Fruit fly (Drosophila melanogaster) whole organism, prepupa: ENCODE data around the gene Alp5.
A peak's percentile ranks its signal among the peaks of the same experiment; 100 is the strongest.

Source experiments
- Blimp-1 ChIP-seq: fragments of 200-800 bp; sonication (Bioruptor generic); optimal IDR thresholded peaks from 3 replicates; lab custom pipeline; 2017; ENCODE audit warnings: missing biosample characterization, missing genetic modification characterization, mild to moderate bottlenecking, moderate library complexity, missing genetic modification reagents
- CG10631 ChIP-seq: fragments of 200-800 bp; sonication (Bioruptor generic); optimal IDR thresholded peaks from 2 replicates; lab custom pipeline; 2016; ENCODE audit warnings: missing biosample characterization, missing genetic modification characterization
- CG11762 ChIP-seq: fragments of 200-800 bp; sonication (Bioruptor generic); optimal IDR thresholded peaks from 3 replicates; lab custom pipeline; 2016; ENCODE audit warnings: missing biosample characterization, missing genetic modification characterization; ENCODE audit not compliant: insufficient read depth
- CG11902 ChIP-seq: fragments of 200-800 bp; sonication (Bioruptor generic); optimal IDR thresholded peaks from 3 replicates; lab custom pipeline; 2016; ENCODE audit warnings: missing biosample characterization, missing genetic modification characterization
- CG15336 ChIP-seq: fragments of 200-800 bp; sonication (Bioruptor generic); IDR thresholded peaks from 2 replicates; pipeline ENCODE4 v1.3.6; 2022; ENCODE audit warnings: missing biosample characterization, missing genetic modification characterization
- CG16779 ChIP-seq: fragments of 200-800 bp; sonication (Bioruptor generic); optimal IDR thresholded peaks from 3 replicates; lab custom pipeline; 2017; ENCODE audit warnings: missing biosample characterization, mild to moderate bottlenecking, missing genetic modification characterization
- CG3032 ChIP-seq: fragments of 200-800 bp; optimal IDR thresholded peaks from 2 replicates; lab custom pipeline; 2019; ENCODE audit warnings: missing biosample characterization, mild to moderate bottlenecking, missing genetic modification characterization, moderate library complexity
- CG31627 ChIP-seq: fragments of 200-800 bp; sonication (Bioruptor generic); optimal IDR thresholded peaks from 3 replicates; lab custom pipeline; 2016; ENCODE audit warnings: missing biosample characterization, missing genetic modification characterization
- CG3919 ChIP-seq: fragments of 200-800 bp; sonication (Bioruptor generic); optimal IDR thresholded peaks from 3 replicates; lab custom pipeline; 2016; ENCODE audit warnings: missing biosample characterization, missing genetic modification characterization
- CG4318 ChIP-seq: fragments of 200-800 bp; sonication (Bioruptor generic); optimal IDR thresholded peaks from 3 replicates; lab custom pipeline; 2017; ENCODE audit warnings: missing biosample characterization, mild to moderate bottlenecking, missing genetic modification characterization
- CG6276 ChIP-seq: fragments of 200-800 bp; sonication (Bioruptor generic); optimal IDR thresholded peaks from 2 replicates; lab custom pipeline; 2017; ENCODE audit warnings: missing biosample characterization, mild to moderate bottlenecking, missing genetic modification characterization
- CG6792 ChIP-seq: fragments of 200-800 bp; sonication (Bioruptor generic); optimal IDR thresholded peaks from 3 replicates; lab custom pipeline; 2016; ENCODE audit warnings: missing biosample characterization, missing genetic modification characterization
- CG7368 ChIP-seq: fragments of 200-800 bp; sonication (Bioruptor generic); optimal IDR thresholded peaks from 3 replicates; lab custom pipeline; 2016; ENCODE audit warnings: missing biosample characterization, missing genetic modification characterization
- CG8119 ChIP-seq: fragments of 200-800 bp; sonication (Bioruptor generic); IDR thresholded peaks from 3 replicates; pipeline ENCODE4 v1.3.6; 2022; ENCODE audit warnings: missing biosample characterization, missing genetic modification characterization
- CG8319 ChIP-seq: fragments of 200-800 bp; sonication (Bioruptor generic); optimal IDR thresholded peaks from 3 replicates; lab custom pipeline; 2016; ENCODE audit warnings: missing biosample characterization, missing genetic modification characterization
- CG8632 ChIP-seq: fragments of 200-800 bp; sonication (Bioruptor generic); optimal IDR thresholded peaks from 3 replicates; lab custom pipeline; 2016; ENCODE audit warnings: missing biosample characterization, missing genetic modification characterization
- Eip78C ChIP-seq: fragments of 200-800 bp; sonication (Bioruptor generic); peaks from one replicate; lab custom pipeline; 2016; ENCODE audit warnings: missing biosample characterization, missing genetic modification characterization
- Eip93F ChIP-seq: fragments of 200-800 bp; sonication (Bioruptor generic); optimal IDR thresholded peaks from 2 replicates; lab custom pipeline; 2016; ENCODE audit warnings: missing biosample characterization, mild to moderate bottlenecking, missing genetic modification characterization
- Ets21C ChIP-seq: fragments of 200-800 bp; sonication (Bioruptor generic); optimal IDR thresholded peaks from 3 replicates; lab custom pipeline; 2016; ENCODE audit warnings: missing biosample characterization, missing genetic modification characterization
- Ets96B ChIP-seq: fragments of 200-800 bp; optimal IDR thresholded peaks from 2 replicates; lab custom pipeline; 2019; ENCODE audit warnings: missing biosample characterization, mild to moderate bottlenecking, missing genetic modification characterization, moderate library complexity
- Gug ChIP-seq: fragments of 200-800 bp; sonication (Bioruptor generic); IDR thresholded peaks from 2 replicates; pipeline ENCODE4 v1.3.6; 2022; ENCODE audit warnings: missing biosample characterization, missing genetic modification characterization
- Hr38 ChIP-seq: sonication (Bioruptor generic); optimal IDR thresholded peaks from 2 replicates; lab custom pipeline; 2016; ENCODE audit warnings: missing biosample characterization, missing genetic modification characterization
- Hr39 ChIP-seq: fragments of 200-800 bp; sonication (Bioruptor generic); optimal IDR thresholded peaks from 2 replicates; lab custom pipeline; 2016; ENCODE audit warnings: missing biosample characterization, missing genetic modification characterization
- Hr4 ChIP-seq: fragments of 200-800 bp; sonication (Bioruptor generic); optimal IDR thresholded peaks from 3 replicates; lab custom pipeline; 2016; ENCODE audit warnings: missing biosample characterization, missing genetic modification characterization
- Lpt ChIP-seq: fragments of 200-800 bp; sonication (Bioruptor generic); optimal IDR thresholded peaks from 3 replicates; lab custom pipeline; 2016; ENCODE audit warnings: missing biosample characterization, missing genetic modification characterization
- Smox ChIP-seq: fragments of 200-800 bp; sonication (Bioruptor generic); optimal IDR thresholded peaks from 3 replicates; lab custom pipeline; 2016; ENCODE audit warnings: missing biosample characterization, missing genetic modification characterization
- Sox102F ChIP-seq: fragments of 200-800 bp; sonication (Bioruptor generic); optimal IDR thresholded peaks from 2 replicates; lab custom pipeline; 2016; ENCODE audit warnings: missing biosample characterization, mild to moderate bottlenecking, missing genetic modification characterization
- Sox14 ChIP-seq: fragments of 200-800 bp; sonication (Bioruptor generic); optimal IDR thresholded peaks from 3 replicates; lab custom pipeline; 2016; ENCODE audit warnings: missing biosample characterization, missing genetic modification characterization
- achi ChIP-seq: fragments of 200-800 bp; sonication (Bioruptor generic); optimal IDR thresholded peaks from 3 replicates; lab custom pipeline; 2016; ENCODE audit warnings: missing biosample characterization, missing genetic modification characterization
- acj6 ChIP-seq: fragments of 200-800 bp; sonication (Bioruptor generic); optimal IDR thresholded peaks from 3 replicates; lab custom pipeline; 2016; ENCODE audit warnings: missing biosample characterization, missing genetic modification characterization
- cyc ChIP-seq: fragments of 200-800 bp; sonication (Bioruptor generic); optimal IDR thresholded peaks from 3 replicates; lab custom pipeline; 2016; ENCODE audit warnings: missing biosample characterization, missing genetic modification characterization
- dac ChIP-seq: fragments of 200-800 bp; sonication (Bioruptor generic); optimal IDR thresholded peaks from 2 replicates; lab custom pipeline; 2017; ENCODE audit warnings: missing biosample characterization, mild to moderate bottlenecking, missing genetic modification characterization
- esn ChIP-seq: fragments of 200-800 bp; sonication (Bioruptor generic); optimal IDR thresholded peaks from 2 replicates; lab custom pipeline; 2016; ENCODE audit warnings: missing biosample characterization, mild to moderate bottlenecking, missing genetic modification characterization, moderate library complexity
- fd59A ChIP-seq: fragments of 200-800 bp; sonication (Bioruptor generic); optimal IDR thresholded peaks from 2 replicates; lab custom pipeline; 2017; ENCODE audit warnings: missing biosample characterization, mild to moderate bottlenecking, missing genetic modification characterization, missing genetic modification reagents
- fd85E ChIP-seq: fragments of 200-800 bp; sonication (Bioruptor generic); optimal IDR thresholded peaks from 3 replicates; lab custom pipeline; 2016; ENCODE audit warnings: missing biosample characterization, missing genetic modification characterization
- fkh ChIP-seq: fragments of 200-800 bp; sonication (Bioruptor generic); optimal IDR thresholded peaks from 3 replicates; lab custom pipeline; 2017; ENCODE audit warnings: missing biosample characterization, mild to moderate bottlenecking, missing genetic modification characterization, moderate library complexity
- lz ChIP-seq: fragments of 200-800 bp; sonication (Bioruptor generic); optimal IDR thresholded peaks from 3 replicates; lab custom pipeline; 2016; ENCODE audit warnings: missing biosample characterization, missing genetic modification characterization
- net ChIP-seq: fragments of 200-800 bp; sonication (Bioruptor generic); optimal IDR thresholded peaks from 3 replicates; lab custom pipeline; 2016; ENCODE audit warnings: missing biosample characterization, missing genetic modification characterization
- salr ChIP-seq, 2 experiments: fragments of 200-800 bp; sonication (Bioruptor generic); optimal IDR thresholded peaks; 3 replicates each; lab custom pipeline; 2016 to 2018; ENCODE audit warnings: missing biosample characterization in 2 of 2, missing genetic modification characterization in 2 of 2, mild to moderate bottlenecking in 1 of 2
- ss ChIP-seq, 2 experiments: fragments of 200-800 bp; sonication (Bioruptor generic); optimal IDR thresholded peaks; 2 replicates in 1 of 2; 3 replicates in 1 of 2; lab custom pipeline; 2017 to 2018; ENCODE audit warnings: mild to moderate bottlenecking in 2 of 2, missing biosample characterization in 2 of 2, missing genetic modification characterization in 2 of 2, moderate library complexity in 1 of 2
- svp ChIP-seq: fragments of 200-800 bp; sonication (Bioruptor generic); peaks from one replicate; lab custom pipeline; 2016; ENCODE audit warnings: missing biosample characterization, missing genetic modification characterization
- topi ChIP-seq: fragments of 200-800 bp; sonication (Bioruptor generic); optimal IDR thresholded peaks from 3 replicates; lab custom pipeline; 2016; ENCODE audit warnings: missing biosample characterization, missing genetic modification characterization
- vri ChIP-seq: fragments of 200-800 bp; sonication (Bioruptor generic); optimal IDR thresholded peaks from 3 replicates; lab custom pipeline; 2016; ENCODE audit warnings: missing biosample characterization, mild to moderate bottlenecking, missing genetic modification characterization

The Alp5 gene

DNA sequence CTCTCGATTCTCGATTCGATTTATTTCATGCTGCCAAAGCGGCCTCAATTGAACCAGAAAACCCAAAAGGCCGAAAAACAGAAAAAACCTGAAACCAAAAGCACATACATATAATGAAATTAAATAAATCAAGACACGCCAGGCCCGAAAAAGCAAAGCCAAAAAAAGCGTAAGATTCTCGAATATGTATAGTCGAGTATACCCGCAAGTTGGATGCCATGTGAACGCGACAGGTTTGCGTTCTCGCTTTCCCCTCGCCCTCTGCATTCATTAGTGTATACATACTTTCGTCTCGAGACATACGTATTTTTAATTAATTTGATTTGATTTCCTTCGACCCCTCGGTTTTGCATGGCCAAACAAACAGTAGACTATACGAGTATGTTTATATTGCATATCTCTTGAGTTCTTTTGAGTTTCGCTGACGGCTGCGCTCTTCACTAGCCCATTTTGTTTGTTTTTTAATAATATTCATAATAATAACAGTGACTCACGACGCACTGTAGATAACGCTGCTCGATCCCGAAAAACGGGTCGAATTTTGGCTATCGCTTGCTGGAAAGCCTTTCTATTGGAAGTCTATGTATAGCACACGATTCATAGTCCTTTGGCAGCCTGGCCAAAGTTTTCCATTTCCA, 45.8 kb downstream of the Alp5 start:
- peak; percentile 53 for TF ChIP-seq vri
- 0 out of 2 replicates have a peak, but pooled peaks have one; percentile 10 for TF ChIP-seq CG15336 (GFP tag; lab: Robert Waterston, UW)
- no peak for TF ChIP-seq CG8319 (GFP tag; lab: Kevin White, UChicago)
- TF ChIP-seq Eip78C (GFP tag; lab: Kevin White, UChicago), result peak; percentile 38
- TF ChIP-seq svp (GFP tag; lab: Kevin White, UChicago), result peak; percentile 76

DNA sequence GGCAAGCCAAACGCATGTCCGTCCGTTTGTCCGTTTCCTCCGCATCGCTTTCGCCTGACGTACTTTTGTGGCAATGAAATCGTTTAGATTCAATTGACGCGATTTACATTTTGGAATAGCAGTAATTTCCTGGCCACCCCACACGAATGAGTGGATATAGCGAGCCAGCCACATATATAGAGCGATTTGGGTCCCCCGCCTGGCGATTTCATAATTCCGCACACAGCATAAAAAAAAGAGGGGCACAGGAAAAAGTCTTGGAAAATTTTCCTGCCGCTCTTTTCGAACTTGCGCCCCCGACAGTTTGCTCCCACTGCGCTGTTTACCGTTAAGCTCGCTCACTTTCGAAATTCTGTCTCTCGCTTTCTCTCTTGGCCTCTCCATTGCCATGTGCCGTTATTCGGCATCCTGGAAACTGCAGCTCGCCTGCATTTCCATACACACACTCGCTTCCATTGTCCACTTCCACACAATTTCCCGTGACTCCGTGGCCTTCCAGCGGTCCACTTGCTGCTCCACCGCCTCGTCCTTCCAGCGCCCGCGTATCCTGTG, 48.1 kb downstream of the Alp5 start:
- 0 out of 2 replicates have a peak, but pooled peaks have one; percentile 9 for TF ChIP-seq CG15336 (GFP tag; lab: Robert Waterston, UW)
- TF ChIP-seq Eip93F, result no peak

DNA sequence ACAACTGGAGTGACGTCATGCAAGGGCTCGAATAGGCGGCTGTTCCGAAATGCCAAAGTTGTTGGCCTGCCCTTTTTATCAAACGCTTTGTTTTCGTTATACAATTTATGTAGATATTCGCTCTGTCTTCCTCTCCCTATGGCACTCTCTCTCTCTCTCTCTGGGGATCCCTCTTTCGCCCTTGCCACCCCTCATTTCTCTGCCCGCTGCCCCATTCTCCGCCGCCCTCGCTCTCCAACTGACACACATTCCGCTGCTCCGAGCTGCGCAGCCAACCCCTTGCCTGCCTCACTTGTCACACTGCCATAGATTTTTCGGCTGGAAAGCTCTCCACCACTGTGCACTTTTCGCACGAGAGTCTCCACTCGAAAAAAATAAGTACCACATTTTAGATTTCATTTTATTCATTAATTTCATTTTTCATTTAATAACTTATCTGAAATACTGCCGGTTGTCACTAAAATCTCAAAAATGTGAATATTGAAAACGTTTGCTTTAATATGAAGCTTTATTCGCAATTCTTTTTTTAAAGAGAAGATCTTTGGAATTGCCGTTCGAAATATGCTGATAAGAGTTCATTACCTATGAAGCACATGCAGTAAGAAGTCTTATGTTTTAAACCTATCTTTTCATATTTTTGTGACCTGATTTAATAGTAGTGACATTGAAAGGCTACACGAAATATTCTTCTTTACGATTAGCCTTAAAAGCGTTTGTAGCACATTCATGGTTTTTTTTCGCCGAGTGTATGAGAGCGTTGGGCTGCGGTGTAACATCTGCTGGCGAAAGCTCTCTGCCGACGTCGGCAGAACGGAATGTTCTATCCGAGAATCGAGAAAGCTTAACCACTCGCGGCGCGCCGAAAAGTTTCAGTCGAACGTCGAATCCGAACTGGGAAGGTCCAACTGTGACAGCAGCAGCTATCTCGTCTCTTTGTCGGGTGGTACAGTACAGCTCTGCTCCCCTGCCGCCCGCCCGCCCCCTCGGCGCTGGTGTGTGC, 49.6 kb downstream of the Alp5 start:
- TF ChIP-seq CG10631 (GFP tag; lab: Kevin White, UChicago) (peak; percentile 72), net (GFP tag; lab: Kevin White, UChicago) (peak; percentile 86), svp (GFP tag; lab: Kevin White, UChicago) (peak; percentile 92), lz (GFP tag; lab: Kevin White, UChicago) (peak; percentile 87), achi (peak; percentile 72), CG11762 (GFP tag; lab: Kevin White, UChicago) (peak; percentile 80), cyc (GFP tag; lab: Kevin White, UChicago) (peak; percentile 86), Lpt (peak; percentile 34), CG6792 (GFP tag; lab: Kevin White, UChicago) (peak; percentile 80), CG8632 (peak; percentile 78), fkh (GFP tag; lab: Kevin White, UChicago) (peak; percentile 41), Hr39 (GFP tag; lab: Kevin White, UChicago) (peak; percentile 82), Hr38 (GFP tag; lab: Kevin White, UChicago) (no peak), Smox (peak; percentile 84), CG3032 (tag; lab: Kevin White, UChicago) (peak; percentile 66), salr (GFP tag; optimal IDR thresholded peaks at IDR 0.05; lab: Kevin White, UChicago) (peak; percentile 1 to 90), ss (GFP tag; optimal IDR thresholded peaks at IDR 0.05; lab: Kevin White, UChicago) (peak; percentile 4 to 61), topi (GFP tag; lab: Kevin White, UChicago) (peak; percentile 85), CG8119 (peak; percentile 60), Sox14 (GFP tag; lab: Kevin White, UChicago) (peak; percentile 73), acj6 (GFP tag; lab: Kevin White, UChicago) (peak; percentile 77), CG15336 (GFP tag; lab: Robert Waterston, UW) (peak; percentile 42; the same call in 1 of the 2 replicates), Ets21C (peak; percentile 76), CG4318 (GFP tag; lab: Kevin White, UChicago) (peak; percentile 76), CG31627 (GFP tag; lab: Kevin White, UChicago) (peak; percentile 87), CG7368 (GFP tag; lab: Kevin White, UChicago) (peak; percentile 44), esn (GFP tag; lab: Kevin White, UChicago) (peak; percentile 94), CG6276 (peak; percentile 81), Hr4 (GFP tag; lab: Kevin White, UChicago) (peak; percentile 85), CG16779 (tag; lab: Kevin White, UChicago) (peak; percentile 61), Eip93F (peak; percentile 35), fd59A (peak; percentile 47), CG8319 (GFP tag; lab: Kevin White, UChicago) (peak; percentile 72), Eip78C (GFP tag; lab: Kevin White, UChicago) (peak; percentile 90), fd85E (GFP tag; lab: Kevin White, UChicago) (peak; percentile 18), Ets96B (tag; lab: Kevin White, UChicago) (peak; percentile 66), dac (GFP tag; lab: Kevin White, UChicago) (peak; percentile 44), CG11902 (GFP tag; lab: Kevin White, UChicago) (peak; percentile 72), Gug (no peak), Blimp-1 (GFP tag; lab: Kevin White, UChicago) (peak; percentile 73), Sox102F (GFP tag; lab: Kevin White, UChicago) (peak; percentile 79), CG3919 (GFP tag; lab: Kevin White, UChicago) (peak; percentile 73)
